Fruit fly (Drosophila melanogaster) whole organism, adult: ENCODE data around the gene Edg84A.

Experiments
- CG11617 ChIP-seq: fragments of 200-800 bp; sonication (Bioruptor generic); optimal IDR thresholded peaks from 2 replicates; lab custom pipeline; 2017; ENCODE audit warnings: mild to moderate bottlenecking, missing biosample characterization, missing genetic modification reagents, missing genetic modification characterization
- CG12768 ChIP-seq: fragments of 200-800 bp; sonication (Bioruptor generic); optimal IDR thresholded peaks from 2 replicates; lab custom pipeline; 2017; ENCODE audit warnings: missing biosample characterization, missing genetic modification characterization, mild to moderate bottlenecking, moderate library complexity, missing genetic modification reagents
- CG14711 ChIP-seq: fragments of 200-800 bp; sonication (Bioruptor generic); optimal IDR thresholded peaks from 2 replicates; lab custom pipeline; 2018; ENCODE audit warnings: missing biosample characterization, mild to moderate bottlenecking, missing genetic modification characterization, moderate library complexity
- CG1620 ChIP-seq: fragments of 200-800 bp; sonication (Bioruptor generic); optimal IDR thresholded peaks from 2 replicates; lab custom pipeline; 2016; ENCODE audit warnings: missing biosample characterization, missing genetic modification characterization
- CG33017 ChIP-seq: fragments of 200-800 bp; sonication (Bioruptor generic); optimal IDR thresholded peaks from 2 replicates; lab custom pipeline; 2018; ENCODE audit warnings: missing biosample characterization, mild to moderate bottlenecking, missing genetic modification characterization, moderate library complexity
- CG5204 ChIP-seq: fragments of 200-800 bp; sonication (Bioruptor generic); optimal IDR thresholded peaks from 2 replicates; lab custom pipeline; 2016; ENCODE audit warnings: missing biosample characterization, missing genetic modification characterization
- CG7045 ChIP-seq: fragments of 200-800 bp; sonication (Bioruptor generic); optimal IDR thresholded peaks from 2 replicates; lab custom pipeline; 2017; ENCODE audit warnings: missing biosample characterization, mild to moderate bottlenecking, missing genetic modification characterization
- CG7101 ChIP-seq: fragments of 200-800 bp; sonication (Bioruptor generic); optimal IDR thresholded peaks from 2 replicates; lab custom pipeline; 2018; ENCODE audit warnings: missing biosample characterization, mild to moderate bottlenecking, missing genetic modification characterization, moderate library complexity
- Clk ChIP-seq: fragments of 200-800 bp; sonication (Bioruptor generic); optimal IDR thresholded peaks from 2 replicates; lab custom pipeline; 2017; ENCODE audit warnings: missing biosample characterization, missing genetic modification characterization
- Crg-1 ChIP-seq: fragments of 200-800 bp; sonication (Bioruptor generic); optimal IDR thresholded peaks from 2 replicates; lab custom pipeline; 2016; ENCODE audit warnings: missing biosample characterization, missing genetic modification characterization
- Hr96 ChIP-seq: fragments of 200-800 bp; sonication (Bioruptor generic); optimal IDR thresholded peaks from 2 replicates; lab custom pipeline; 2016; ENCODE audit warnings: missing biosample characterization, missing genetic modification characterization
- Mnt ChIP-seq: fragments of 200-800 bp; sonication (Bioruptor generic); optimal IDR thresholded peaks from 2 replicates; lab custom pipeline; 2016; ENCODE audit warnings: missing biosample characterization, mild to moderate bottlenecking, missing genetic modification characterization
- bab1 ChIP-seq: fragments of 200-800 bp; sonication (Bioruptor generic); optimal IDR thresholded peaks from 3 replicates; lab custom pipeline; 2019; ENCODE audit warnings: missing biosample characterization, mild to moderate bottlenecking, missing genetic modification characterization, moderate library complexity
- cic ChIP-seq: fragments of 200-800 bp; sonication (Bioruptor generic); optimal IDR thresholded peaks from 2 replicates; lab custom pipeline; 2017; ENCODE audit warnings: missing biosample characterization, mild to moderate bottlenecking, missing genetic modification characterization, moderate library complexity
- cnc ChIP-seq, 2 experiments: fragments of >200 bp; optimal IDR thresholded peaks; 2 replicates each; lab custom pipeline; 2017
- kay ChIP-seq: fragments of 200-800 bp; sonication (Bioruptor generic); peaks from one replicate; lab custom pipeline; 2016; ENCODE audit warnings: missing biosample characterization, missing genetic modification characterization, borderline replicate concordance
- ovo ChIP-seq: fragments of 200-800 bp; sonication (Bioruptor generic); optimal IDR thresholded peaks from 2 replicates; lab custom pipeline; 2016; ENCODE audit warnings: missing biosample characterization, missing genetic modification characterization
- pad ChIP-seq: fragments of 200-800 bp; sonication (Bioruptor generic); optimal IDR thresholded peaks from 3 replicates; lab custom pipeline; 2017; ENCODE audit warnings: missing biosample characterization, missing genetic modification characterization, mild to moderate bottlenecking, moderate library complexity, missing genetic modification reagents
- tj ChIP-seq: fragments of 200-800 bp; sonication (Bioruptor generic); optimal IDR thresholded peaks from 3 replicates; lab custom pipeline; 2017; ENCODE audit warnings: missing biosample characterization, mild to moderate bottlenecking, missing genetic modification characterization, moderate library complexity
- toe ChIP-seq: fragments of 200-800 bp; sonication (Bioruptor generic); optimal IDR thresholded peaks from 2 replicates; lab custom pipeline; 2016; ENCODE audit warnings: missing biosample characterization, missing genetic modification characterization

The Edg84A gene

dm6 chr3R:6684145-6684544, at the start of gene Edg84A:
Gene Edg84A (plus strand): TSS chr3R:6684445.
- TF ChIP-seq CG7101 (tag; lab: Kevin White, UChicago) = no peak
- no peak for TF ChIP-seq kay (GFP tag; lab: Kevin White, UChicago)
- TF ChIP-seq Hr96 = no peak
- no peak for TF ChIP-seq CG11617
- no peak for TF ChIP-seq CG5204 (GFP tag; lab: Kevin White, UChicago)
- TF ChIP-seq bab1 (GFP tag; lab: Kevin White, UChicago) = no peak
- TF ChIP-seq pad (GFP tag; lab: Kevin White, UChicago) = no peak
- no peak for TF ChIP-seq CG33017 (tag; lab: Kevin White, UChicago)
- no peak for TF ChIP-seq toe
- TF ChIP-seq CG14711 (tag; lab: Kevin White, UChicago) = no peak
- TF ChIP-seq CG12768 (GFP tag; lab: Kevin White, UChicago) = no peak

DNA sequence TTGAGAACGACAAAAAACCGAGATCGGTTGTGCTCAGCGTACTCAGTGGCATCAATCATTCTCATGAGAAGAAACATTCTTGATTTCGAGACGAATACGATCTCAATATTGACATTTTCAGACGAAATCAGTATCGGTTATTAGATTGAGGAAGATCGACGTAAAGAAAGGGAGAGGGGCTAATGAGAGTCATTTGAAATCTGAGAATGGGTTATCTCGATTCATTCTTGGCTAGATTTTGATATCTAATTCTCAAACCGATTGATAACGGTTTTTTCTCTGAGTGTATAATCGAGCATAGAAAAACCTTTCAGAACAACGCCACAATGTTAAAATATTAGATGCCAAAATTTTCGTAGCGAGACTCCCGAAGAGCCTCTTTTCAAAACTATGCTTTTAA, 43.3 kb upstream of the Edg84A start, which contains the start of gene CG31286:
Gene CG31286, plus strand, starts transcription at position 301 of the 400 bp plus-strand sequence.
- TF ChIP-seq CG14711 (tag; lab: Kevin White, UChicago) (no peak), ovo (GFP tag; lab: Kevin White, UChicago) (no peak), CG33017 (tag; lab: Kevin White, UChicago) (no peak), pad (GFP tag; lab: Kevin White, UChicago) (no peak), CG1620 (GFP tag; lab: Kevin White, UChicago) (no peak), CG11617 (no peak), Hr96 (no peak), Mnt (GFP tag; lab: Kevin White, UChicago) (no peak), CG7045 (GFP tag; lab: Kevin White, UChicago) (no peak), CG5204 (GFP tag; lab: Kevin White, UChicago) (no peak)

- TF ChIP-seq CG12768 (GFP tag; lab: Kevin White, UChicago) (no peak), cic (GFP tag; lab: Kevin White, UChicago) (peak; percentile 34)
Measured at dm6 chr3R:6644334-6644733, 39.9 kb upstream of the Edg84A start, which contains the start of gene Ass. Gene Ass (minus strand): TSS chr3R:6644434.

DNA sequence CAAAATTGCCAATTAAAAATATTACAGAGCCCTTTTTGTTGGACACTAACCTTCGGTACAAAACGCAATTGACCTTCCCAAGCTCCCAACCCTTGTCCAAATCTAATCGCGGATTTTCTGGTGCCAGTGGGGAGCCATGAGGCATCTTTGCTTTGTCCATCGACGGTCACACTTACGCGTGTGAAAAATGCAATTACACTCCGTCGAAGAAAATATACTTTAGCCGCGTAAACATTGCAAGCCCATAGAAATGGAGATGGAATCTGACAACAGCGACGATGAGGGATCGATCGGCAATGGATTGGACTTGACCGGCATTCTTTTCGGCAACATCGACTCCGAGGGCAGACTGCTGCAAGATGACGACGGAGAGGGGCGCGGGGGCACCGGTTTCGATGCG, 37.5 kb upstream of the Edg84A start, which contains the start of gene Taf1:
Gene Taf1, plus strand, starts transcription at position 150 of the 400 bp plus-strand sequence.
- TF ChIP-seq Mnt (GFP tag; lab: Kevin White, UChicago) (peak; percentile 20), toe (peak; percentile 60), CG33017 (tag; lab: Kevin White, UChicago) (no peak), pad (GFP tag; lab: Kevin White, UChicago) (no peak), kay (GFP tag; lab: Kevin White, UChicago) (no peak), CG14711 (tag; lab: Kevin White, UChicago) (no peak), bab1 (GFP tag; lab: Kevin White, UChicago) (peak; percentile 17), CG7045 (GFP tag; lab: Kevin White, UChicago) (no peak), CG12768 (GFP tag; lab: Kevin White, UChicago) (peak; percentile 39), ovo (GFP tag; lab: Kevin White, UChicago) (no peak), CG7101 (tag; lab: Kevin White, UChicago) (no peak), CG5204 (GFP tag; lab: Kevin White, UChicago) (no peak), Hr96 (peak; percentile 20), CG11617 (no peak), cic (GFP tag; lab: Kevin White, UChicago) (no peak), cnc (optimal IDR thresholded peaks at IDR 0.05; lab: Kevin White, UChicago) (no peak), Clk (GFP tag; lab: Kevin White, UChicago) (no peak), Crg-1 (no peak), CG1620 (GFP tag; lab: Kevin White, UChicago) (no peak), tj (GFP tag; lab: Kevin White, UChicago) (no peak)

- no peak for TF ChIP-seq cic (GFP tag; lab: Kevin White, UChicago)
- TF ChIP-seq ovo (GFP tag; lab: Kevin White, UChicago) = peak; percentile 78
- no peak for TF ChIP-seq CG14711 (tag; lab: Kevin White, UChicago)
- no peak for TF ChIP-seq Crg-1
- no peak for TF ChIP-seq pad (GFP tag; lab: Kevin White, UChicago)
- TF ChIP-seq CG5204 (GFP tag; lab: Kevin White, UChicago) = peak; percentile 8
- TF ChIP-seq bab1 (GFP tag; lab: Kevin White, UChicago) = no peak
- no peak for TF ChIP-seq CG7101 (tag; lab: Kevin White, UChicago)
- TF ChIP-seq CG11617 = peak; percentile 26
- no peak for TF ChIP-seq Mnt (GFP tag; lab: Kevin White, UChicago)
- TF ChIP-seq CG1620 (GFP tag; lab: Kevin White, UChicago) = no peak
- no peak for TF ChIP-seq tj (GFP tag; lab: Kevin White, UChicago)
- no peak for TF ChIP-seq Hr96
- no peak for TF ChIP-seq CG33017 (tag; lab: Kevin White, UChicago)
- TF ChIP-seq kay (GFP tag; lab: Kevin White, UChicago) = no peak
- TF ChIP-seq CG12768 (GFP tag; lab: Kevin White, UChicago) = no peak
- TF ChIP-seq toe = peak; percentile 16
- TF ChIP-seq cnc (optimal IDR thresholded peaks at IDR 0.05; lab: Kevin White, UChicago) = no peak
- TF ChIP-seq CG7045 (GFP tag; lab: Kevin White, UChicago) = no peak
- no peak for TF ChIP-seq Clk (GFP tag; lab: Kevin White, UChicago)
Measured at dm6 chr3R:6657278-6658246, 26.7 kb upstream of the Edg84A start, which contains the start of the genes CG1307 and twr. Gene CG1307 (minus strand): TSS chr3R:6657442. Gene twr (plus strand): TSS chr3R:6657882.
